Worm (Caenorhabditis elegans) whole organism, young adult: ENCODE data around the gene F55G11.8.

Source experiments
- C06A6.2 ChIP-seq: fragments of 200-800 bp; sonication (Bioruptor generic); conservative IDR thresholded peaks from 2 replicates; pipeline ENCODE4 v1.3.6; 2022; ENCODE audit warnings: missing genetic modification characterization, missing compliant biosample characterization
- F52B5.7 ChIP-seq: sonication (generic microtip); optimal IDR thresholded peaks from 2 replicates; lab custom pipeline; 2016; ENCODE audit warnings: mild to moderate bottlenecking, missing genetic modification characterization, missing compliant biosample characterization
- K11D2.4 ChIP-seq: fragments of 200-800 bp; sonication (Bioruptor generic); IDR thresholded peaks from 2 replicates; pipeline ENCODE4 v1.3.6; 2022; ENCODE audit warnings: missing genetic modification reagents, missing genetic modification characterization, missing compliant biosample characterization
- Y53G8AR.9 ChIP-seq: fragments of 200-800 bp; sonication (Bioruptor generic); conservative IDR thresholded peaks from 2 replicates; pipeline ENCODE4 v1.3.6; 2022; ENCODE audit warnings: missing genetic modification reagents, missing genetic modification characterization, missing compliant biosample characterization
- attf-5 ChIP-seq: fragments of 200-800 bp; sonication (Bioruptor generic); optimal IDR thresholded peaks from 2 replicates; lab custom pipeline; 2018; ENCODE audit warnings: mild to moderate bottlenecking, missing genetic modification characterization, missing compliant biosample characterization
- fkh-3 ChIP-seq: sonication (generic microtip); optimal IDR thresholded peaks from 2 replicates; lab custom pipeline; 2016; ENCODE audit warnings: mild to moderate bottlenecking, missing genetic modification characterization, missing compliant biosample characterization
- hmg-20 ChIP-seq: fragments of 200-800 bp; sonication (Bioruptor generic); IDR thresholded peaks from 2 replicates; pipeline ENCODE4 v1.3.6; 2022; ENCODE audit warnings: missing genetic modification reagents, missing genetic modification characterization, missing compliant biosample characterization
- lag-1 ChIP-seq: fragments of 200-800 bp; sonication (Bioruptor generic); IDR thresholded peaks from 2 replicates; pipeline ENCODE4 v1.3.6; 2022; ENCODE audit warnings: missing genetic modification reagents, missing genetic modification characterization, missing compliant biosample characterization
- lin-26 ChIP-seq: fragments of 200-800 bp; sonication (Bioruptor generic); IDR thresholded peaks from 2 replicates; pipeline ENCODE4 v1.3.6; 2022; ENCODE audit warnings: missing genetic modification reagents, missing genetic modification characterization, missing compliant biosample characterization
- lin-35 ChIP-seq, 3 experiments: fragments of 150-350 bp in 2 of 3; sonication (generic microtip) in 1 of 3; optimal IDR thresholded peaks; 2 replicates each; lab custom pipeline; 2014 to 2018; ENCODE audit warnings: missing biosample characterization in 3 of 3, missing genetic modification characterization in 3 of 3, missing genetic modification reagents in 3 of 3
- nfya-1 ChIP-seq: sonication (generic microtip); optimal IDR thresholded peaks from 2 replicates; lab custom pipeline; 2017; ENCODE audit warnings: antibody characterized with exemption, missing compliant biosample characterization, missing genetic modification characterization, borderline replicate concordance; ENCODE audit not compliant: insufficient read depth
- nfyb-1 ChIP-seq: fragments of 200-800 bp; sonication (Bioruptor generic); IDR thresholded peaks from 2 replicates; pipeline ENCODE4 v1.3.6; 2022; ENCODE audit warnings: missing genetic modification reagents, missing genetic modification characterization, missing compliant biosample characterization
- nhr-80 ChIP-seq: sonication (generic microtip); optimal IDR thresholded peaks from 2 replicates; lab custom pipeline; 2016; ENCODE audit warnings: missing genetic modification characterization, missing compliant biosample characterization
- pbrm-1 ChIP-seq: fragments of 200-800 bp; sonication (Bioruptor generic); IDR thresholded peaks from 2 replicates; pipeline ENCODE4 v1.3.6; 2022; ENCODE audit warnings: missing genetic modification reagents, missing genetic modification characterization, missing compliant biosample characterization
- rpc-1 ChIP-seq, 2 experiments: fragments of 150-350 bp in 1 of 2; sonication (generic microtip) in 1 of 2; optimal IDR thresholded peaks; 2 replicates each; lab custom pipeline; 2014 to 2018; ENCODE audit warnings: missing biosample characterization in 1 of 2, missing genetic modification characterization in 1 of 2, missing genetic modification reagents in 1 of 2, missing genotype in 1 of 2
- sea-2 ChIP-seq: fragments of 200-800 bp; sonication (Bioruptor generic); IDR thresholded peaks from 2 replicates; pipeline ENCODE4 v1.3.6; 2022; ENCODE audit warnings: missing genetic modification characterization, missing compliant biosample characterization
- snpc-4 ChIP-seq, 5 experiments: fragments of 150-350 bp in 1 of 5; sonication (generic microtip) in 4 of 5; optimal IDR thresholded peaks; 2 replicates each; lab custom pipeline; 2014 to 2018; ENCODE audit warnings: missing genetic modification characterization in 5 of 5, missing biosample characterization in 3 of 5, antibody characterized with exemption in 2 of 5, mild to moderate bottlenecking in 2 of 5, missing compliant biosample characterization in 2 of 5, missing genotype in 2 of 5, moderate library complexity in 2 of 5, missing genetic modification reagents in 1 of 5

Gene F55G11.8

DNA sequence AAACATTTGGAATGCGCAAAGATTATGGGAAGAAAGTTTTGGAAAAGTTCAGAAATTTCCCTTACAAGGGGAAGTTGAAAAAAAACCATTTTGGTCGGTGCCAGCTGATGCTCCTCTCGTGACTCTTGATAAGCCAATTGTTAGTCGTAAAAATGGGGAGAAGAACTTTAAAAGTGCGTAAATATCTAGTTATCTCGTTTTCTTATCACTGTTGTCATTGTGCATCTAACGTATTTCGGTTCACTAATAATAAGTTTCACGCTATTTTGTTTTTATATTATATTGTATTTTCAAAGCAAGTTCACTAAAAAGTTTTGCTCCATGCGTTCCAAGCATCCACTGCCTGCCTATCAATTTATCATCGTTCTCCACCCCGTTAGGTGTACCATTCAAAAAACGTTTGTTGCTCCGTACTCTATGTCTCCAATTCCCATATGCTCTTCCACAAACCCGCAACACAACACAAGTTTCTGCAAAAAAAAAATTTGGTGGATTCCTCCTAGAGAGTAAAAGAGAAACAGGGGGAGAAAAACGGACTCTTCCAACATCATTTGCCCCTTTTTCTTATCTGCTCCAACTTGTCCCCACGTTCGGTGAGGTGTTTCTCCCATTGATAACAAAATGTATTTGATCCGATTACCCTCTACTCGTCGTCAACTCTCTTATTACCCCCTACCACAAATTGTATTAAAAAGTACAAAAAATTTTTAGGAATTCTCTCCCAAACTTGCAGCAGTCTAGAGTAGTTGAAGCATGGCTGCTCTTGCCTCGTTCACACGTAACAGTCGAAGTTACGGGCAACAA, 46.0 kb downstream of the F55G11.8 start, which contains the start of gene mbk-2:
Gene mbk-2, plus strand, starts transcription at position 754 of the 804 bp plus-strand sequence.
- TF ChIP-seq K11D2.4 (GFP tag; lab: Robert Waterston, UW) (no peak), sea-2 (no peak), nhr-80 (tag; lab: Kevin White, UChicago) (peak; percentile 16)
- TF ChIP-seq, all 124 proteins: peak for 1

DNA sequence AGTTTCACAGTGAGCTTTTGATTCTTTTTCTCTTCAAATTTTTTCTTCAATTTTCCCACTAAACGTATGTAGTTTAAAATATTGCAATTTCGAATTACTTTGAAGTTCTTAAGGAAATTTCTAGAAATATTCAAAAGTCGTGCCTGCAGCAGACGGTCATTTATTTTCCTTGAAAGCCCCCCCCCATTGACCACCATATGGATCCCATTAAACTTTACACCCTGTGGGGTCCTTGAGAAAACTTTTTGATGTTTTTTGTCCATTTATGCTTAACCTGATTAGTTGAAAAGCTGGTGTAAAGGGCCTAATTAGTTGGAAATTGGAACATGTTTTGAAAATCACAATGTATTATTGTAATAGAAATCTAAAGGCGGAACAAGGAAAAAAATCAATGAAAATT, 46.9 kb downstream of the F55G11.8 start:
- no peak for TF ChIP-seq F52B5.7
- no peak for TF ChIP-seq lag-1 (GFP tag; lab: Robert Waterston, UW)
- no peak for TF ChIP-seq lin-35 (GFP tag; optimal IDR thresholded peaks at IDR 0.05; lab: Kevin White, UChicago)
- no peak for TF ChIP-seq fkh-3
- TF ChIP-seq hmg-20 (GFP tag; lab: Robert Waterston, UW), result no peak
- no peak for TF ChIP-seq rpc-1 (optimal IDR thresholded peaks at IDR 0.05; lab: Kevin White, UChicago)
- TF ChIP-seq rpc-1 (tag; optimal IDR thresholded peaks at IDR 0.05; lab: Kevin White, UChicago), result no peak
- TF ChIP-seq, all 124 proteins: peak for 0

DNA sequence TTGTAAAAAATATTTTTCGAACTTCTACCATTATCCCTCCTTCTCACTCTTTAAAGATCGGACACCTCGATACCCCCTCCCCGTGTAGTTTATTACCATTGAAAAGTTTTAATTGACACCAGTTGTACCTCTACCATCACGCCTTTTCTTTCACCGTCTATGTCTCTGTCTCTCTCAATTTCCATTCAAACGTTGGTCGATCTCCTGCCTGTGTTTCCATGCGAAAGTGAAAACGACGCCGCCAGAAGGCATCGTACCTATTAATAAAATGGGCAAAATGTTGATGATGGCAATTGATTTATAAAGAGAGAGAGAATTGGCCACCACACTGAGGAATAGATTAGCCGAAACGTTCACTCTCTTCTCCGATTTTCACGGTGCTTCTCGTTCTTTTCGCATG, 50.6 kb downstream of the F55G11.8 start:
- 0 out of 2 replicates have a peak, but pooled peaks have one; percentile 14 for TF ChIP-seq C06A6.2
- peak; percentile 2 for TF ChIP-seq nhr-80 (tag; lab: Kevin White, UChicago)
- TF ChIP-seq attf-5 (GFP tag; lab: Kevin White, UChicago), result no peak

DNA sequence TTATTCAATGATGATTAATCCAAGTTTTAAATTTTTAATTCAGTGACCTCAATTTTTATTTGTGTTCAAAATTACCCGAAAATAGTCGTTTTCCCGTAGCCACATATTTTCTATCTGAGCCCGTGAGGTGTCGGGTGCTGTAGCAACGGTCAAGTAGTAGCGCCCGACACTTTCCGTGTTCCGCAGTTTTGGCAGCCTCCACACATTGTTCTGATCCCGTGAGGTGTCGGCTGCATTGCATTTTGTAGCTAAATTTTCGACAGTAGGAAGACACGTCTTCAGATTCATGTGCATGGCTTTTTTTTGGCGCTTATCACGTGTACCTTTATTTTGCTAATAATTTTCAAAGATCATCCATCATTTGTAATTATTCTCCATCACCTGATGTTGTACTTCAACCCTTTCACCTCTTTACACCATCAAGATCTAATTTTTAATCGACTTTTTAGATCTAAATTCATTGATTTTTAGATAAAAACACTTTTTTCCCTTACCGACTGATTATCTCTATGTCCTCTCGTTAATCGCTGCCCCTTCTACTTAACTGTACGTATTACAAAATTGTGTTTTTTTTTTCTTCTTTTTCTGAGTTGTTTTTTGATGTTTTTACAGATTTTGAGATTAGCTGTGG, 51.2 kb downstream of the F55G11.8 start:
- no peak for TF ChIP-seq pbrm-1 (GFP tag; lab: Robert Waterston, UW)
- no peak for TF ChIP-seq lag-1 (GFP tag; lab: Robert Waterston, UW)
- TF ChIP-seq snpc-4 (GFP tag; optimal IDR thresholded peaks at IDR 0.05; lab: Kevin White, UChicago), result no peak
- TF ChIP-seq snpc-4 (tag; optimal IDR thresholded peaks at IDR 0.05; lab: Kevin White, UChicago), result peak; percentile 41 to 84 (median 62)
- no peak for TF ChIP-seq nfyb-1 (GFP tag; lab: Robert Waterston, UW)
- no peak for TF ChIP-seq Y53G8AR.9 (GFP tag; lab: Robert Waterston, UW)
- TF ChIP-seq nfya-1, result no peak
- no peak for TF ChIP-seq lin-26
